Worm (Caenorhabditis elegans): ENCODE data around the gene F47B10.5.

DNA sequence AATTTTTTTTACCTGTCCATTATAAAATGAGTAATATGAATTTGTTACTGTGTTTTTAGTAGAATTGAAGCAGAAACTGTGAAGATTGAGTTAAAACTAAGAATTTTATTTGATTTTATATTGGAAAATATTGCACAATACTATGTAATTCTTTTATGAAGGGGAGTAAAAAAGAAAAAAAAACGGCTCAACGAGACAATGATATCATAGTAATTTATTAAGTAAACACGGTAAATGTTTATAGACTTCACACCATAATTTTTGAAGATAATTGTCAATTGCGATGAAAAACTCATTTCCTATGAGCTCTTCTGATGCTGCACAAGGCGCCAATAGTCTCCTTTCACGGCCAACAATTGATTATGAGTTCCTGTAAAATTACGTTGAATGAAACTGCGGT lies 31.1 kb downstream of the F47B10.5 start, which contains the start of gene pgp-5:
- TF ChIP-seq zag-1 (tag; optimal IDR thresholded peaks at IDR 0.05) (no peak), snpc-4 (tag; optimal IDR thresholded peaks at IDR 0.05) (no peak), daf-12 (tag; optimal IDR thresholded peaks at IDR 0.05) (no peak), skn-1 (tag; optimal IDR thresholded peaks at IDR 0.05) (no peak), unc-62 (GFP tag; optimal IDR thresholded peaks at IDR 0.05) (no peak), jun-1 (tag; optimal IDR thresholded peaks at IDR 0.05) (no peak), pha-4 (tag; optimal IDR thresholded peaks at IDR 0.05) (no peak), elt-1 (tag; optimal IDR thresholded peaks at IDR 0.05) (no peak)
